Worm (Caenorhabditis elegans): ENCODE data around the gene set-19.
A peak's percentile ranks its signal among the peaks of the same experiment; 100 is the strongest.

- no peak for TF ChIP-seq ztf-29 (GFP tag; IDR thresholded peaks at IDR 0.05)
- no peak for TF ChIP-seq flt-1 (GFP tag; IDR thresholded peaks at IDR 0.05)
- 0 out of 2 replicates have a peak, but pooled peaks have one; percentile 54 for TF ChIP-seq ztf-23 (GFP tag; IDR thresholded peaks at IDR 0.05)
- TF ChIP-seq klf-2 (GFP tag; conservative IDR thresholded peaks at IDR 0.05) = no peak
- no peak for TF ChIP-seq cog-1 (tag; optimal IDR thresholded peaks at IDR 0.05)
- TF ChIP-seq ref-1 (GFP tag; conservative IDR thresholded peaks at IDR 0.05) = no peak
- TF ChIP-seq tab-1 (GFP tag; IDR thresholded peaks at IDR 0.05) = no peak
- no peak for TF ChIP-seq T22C8.4 (GFP tag; IDR thresholded peaks at IDR 0.05)
These were observed 49.0 kb upstream of the set-19 start for ce11 chrX:5728956-5729467.

Measured in whole organism, midembryonic.